Worm (Caenorhabditis elegans) whole organism, L3 larva: Measurements from ENCODE around the gene nhr-100.

Source experiments
- R02D3.7 ChIP-seq: fragments of 150-350 bp; optimal IDR thresholded peaks from 2 replicates; lab custom pipeline; 2014; ENCODE audit warnings: missing biosample characterization, missing genetic modification characterization
- ZK546.5 ChIP-seq: sonication (generic microtip); optimal IDR thresholded peaks from 2 replicates; lab custom pipeline; 2017; ENCODE audit warnings: missing biosample characterization, missing genetic modification characterization
- ama-1 ChIP-seq: fragments of 150-350 bp; optimal IDR thresholded peaks from 2 replicates; lab custom pipeline; 2018
- ceh-16 ChIP-seq: sonication (generic microtip); optimal IDR thresholded peaks from 2 replicates; lab custom pipeline; 2017; ENCODE audit warnings: missing biosample characterization, missing genetic modification characterization
- ceh-28 ChIP-seq: fragments of 150-350 bp; optimal IDR thresholded peaks from 2 replicates; lab custom pipeline; 2014; ENCODE audit warnings: missing biosample characterization, missing genetic modification reagents, missing genetic modification characterization
- ceh-82 ChIP-seq: fragments of 150-350 bp; optimal IDR thresholded peaks from 2 replicates; lab custom pipeline; 2014; ENCODE audit warnings: missing biosample characterization, missing genetic modification characterization
- daf-12 ChIP-seq: fragments of 150-350 bp; optimal IDR thresholded peaks from 2 replicates; lab custom pipeline; 2014; ENCODE audit warnings: missing biosample characterization, missing genetic modification reagents, missing genetic modification characterization
- egl-27 ChIP-seq: sonication (generic microtip); optimal IDR thresholded peaks from 4 replicates; lab custom pipeline; 2017; ENCODE audit warnings: missing biosample characterization, missing genetic modification reagents, missing genetic modification characterization
- egl-5 ChIP-seq: fragments of 150-350 bp; optimal IDR thresholded peaks from 2 replicates; lab custom pipeline; 2017; ENCODE audit warnings: missing biosample characterization, missing genetic modification reagents, missing genetic modification characterization, inconsistent platforms
- elt-2 ChIP-seq: sonication (generic microtip); optimal IDR thresholded peaks from 2 replicates; lab custom pipeline; 2016; ENCODE audit warnings: missing genetic modification reagents, mild to moderate bottlenecking, missing genetic modification characterization, missing compliant biosample characterization
- elt-3 ChIP-seq, 3 experiments: fragments of 150-350 bp in 1 of 3; sonication (generic microtip) in 2 of 3; optimal IDR thresholded peaks; 2 replicates in 2 of 3; 4 replicates in 1 of 3; lab custom pipeline; 2014 to 2017; ENCODE audit warnings: missing biosample characterization in 3 of 3, missing genetic modification characterization in 3 of 3
- eor-1 ChIP-seq, 2 experiments: fragments of 150-350 bp; optimal IDR thresholded peaks; 2 replicates each; lab custom pipeline; 2014 to 2018; ENCODE audit warnings: missing biosample characterization in 2 of 2, missing genetic modification characterization in 2 of 2
- hmg-11 ChIP-seq: sonication (generic microtip); optimal IDR thresholded peaks from 2 replicates; lab custom pipeline; 2016; ENCODE audit warnings: missing genetic modification characterization, missing compliant biosample characterization
- jun-1 ChIP-seq: fragments of 150-350 bp; optimal IDR thresholded peaks from 2 replicates; lab custom pipeline; 2014; ENCODE audit warnings: missing biosample characterization, missing genetic modification reagents, missing genetic modification characterization
- lin-15B ChIP-seq: fragments of 150-350 bp; optimal IDR thresholded peaks from 2 replicates; lab custom pipeline; 2014; ENCODE audit warnings: missing biosample characterization, missing genetic modification characterization
- lsy-12 ChIP-seq: sonication (generic microtip); optimal IDR thresholded peaks from 2 replicates; lab custom pipeline; 2016; ENCODE audit warnings: mild to moderate bottlenecking, missing genetic modification characterization, missing compliant biosample characterization
- mdl-1 ChIP-seq: fragments of 150-350 bp; optimal IDR thresholded peaks from 2 replicates; lab custom pipeline; 2014; ENCODE audit warnings: missing biosample characterization, missing genetic modification characterization
- nfya-1 ChIP-seq: sonication (generic microtip); optimal IDR thresholded peaks from 2 replicates; lab custom pipeline; 2017; ENCODE audit warnings: missing genetic modification characterization, mild to moderate bottlenecking, missing compliant biosample characterization, antibody characterized with exemption, moderate library complexity; ENCODE audit not compliant: insufficient read depth
- nhr-11 ChIP-seq: fragments of 150-350 bp; optimal IDR thresholded peaks from 2 replicates; lab custom pipeline; 2014; ENCODE audit warnings: missing biosample characterization, missing genetic modification characterization
- nhr-12 ChIP-seq: fragments of 150-350 bp; optimal IDR thresholded peaks from 2 replicates; lab custom pipeline; 2014; ENCODE audit warnings: missing biosample characterization, missing genetic modification characterization
- nhr-237 ChIP-seq: fragments of 150-350 bp; optimal IDR thresholded peaks from 2 replicates; lab custom pipeline; 2014; ENCODE audit warnings: missing biosample characterization, missing genetic modification characterization
- nhr-28 ChIP-seq: fragments of 150-350 bp; optimal IDR thresholded peaks from 2 replicates; lab custom pipeline; 2014; ENCODE audit warnings: missing biosample characterization, missing genetic modification characterization
- nhr-43 ChIP-seq: sonication (generic microtip); optimal IDR thresholded peaks from 2 replicates; lab custom pipeline; 2016; ENCODE audit warnings: mild to moderate bottlenecking, missing genetic modification characterization, missing compliant biosample characterization; ENCODE audit not compliant: poor library complexity, severe bottlenecking
- nhr-67 ChIP-seq: fragments of 150-350 bp; optimal IDR thresholded peaks from 2 replicates; lab custom pipeline; 2014; ENCODE audit warnings: missing biosample characterization, missing genetic modification characterization
- nhr-76 ChIP-seq: fragments of 150-350 bp; sonication (generic microtip); optimal IDR thresholded peaks from 5 replicates; lab custom pipeline; 2014; ENCODE audit warnings: missing biosample characterization, missing genetic modification characterization
- pha-4 ChIP-seq: fragments of 150-350 bp; optimal IDR thresholded peaks from 2 replicates; lab custom pipeline; 2014; ENCODE audit warnings: missing biosample characterization, missing genetic modification reagents, missing genetic modification characterization
- pqm-1 ChIP-seq: fragments of 150-350 bp; optimal IDR thresholded peaks from 2 replicates; lab custom pipeline; 2017; ENCODE audit warnings: missing biosample characterization, missing genetic modification characterization, inconsistent platforms
- sea-2 ChIP-seq: fragments of 150-350 bp; sonication (generic microtip); optimal IDR thresholded peaks from 4 replicates; lab custom pipeline; 2014; ENCODE audit warnings: missing biosample characterization, missing genetic modification reagents, missing genetic modification characterization
- skn-1 ChIP-seq: fragments of 150-350 bp; optimal IDR thresholded peaks from 2 replicates; lab custom pipeline; 2014; ENCODE audit warnings: missing biosample characterization, missing genetic modification characterization
- snpc-4 ChIP-seq: fragments of 150-350 bp; optimal IDR thresholded peaks from 2 replicates; lab custom pipeline; 2014; ENCODE audit warnings: missing biosample characterization, missing genetic modification characterization
- tbx-2 ChIP-seq: sonication (generic microtip); optimal IDR thresholded peaks from 2 replicates; lab custom pipeline; 2016; ENCODE audit warnings: mild to moderate bottlenecking, missing genetic modification characterization, missing compliant biosample characterization
- unc-39 ChIP-seq: sonication (generic microtip); optimal IDR thresholded peaks from 4 replicates; lab custom pipeline; 2017; ENCODE audit warnings: missing biosample characterization, missing genetic modification characterization
- unc-62 ChIP-seq: fragments of 150-350 bp; sonication (generic microtip); optimal IDR thresholded peaks from 4 replicates; lab custom pipeline; 2014; ENCODE audit warnings: missing biosample characterization, missing genetic modification reagents, missing genetic modification characterization
- ztf-11 ChIP-seq: fragments of 150-350 bp; optimal IDR thresholded peaks from 2 replicates; lab custom pipeline; 2014; ENCODE audit warnings: missing biosample characterization, missing genetic modification characterization

Gene nhr-100

ce11 chrIV:9724948-9725347, 3.5 kb upstream of the nhr-100 start, which contains the start of the genes nhr-138 and C28D4.18:
nhr-138 (plus strand) TSS chrIV:9725251.
C28D4.18 (plus strand) TSS chrIV:9725280.
- TF ChIP-seq lin-15B (tag; lab: Kevin White, UChicago) = no peak
- no peak for TF ChIP-seq pha-4 (tag; lab: Kevin White, UChicago)
- TF ChIP-seq nhr-76 (tag; lab: Kevin White, UChicago) = no peak
- no peak for TF ChIP-seq ZK546.5
- TF ChIP-seq unc-62 (GFP tag; lab: Kevin White, UChicago) = no peak
- TF ChIP-seq daf-12 (tag; lab: Kevin White, UChicago) = no peak
- TF ChIP-seq nhr-12 (tag; lab: Kevin White, UChicago) = no peak
- TF ChIP-seq tbx-2 (tag; lab: Kevin White, UChicago) = no peak
- no peak for TF ChIP-seq nhr-28 (tag; lab: Kevin White, UChicago)
- no peak for TF ChIP-seq elt-3 (tag; optimal IDR thresholded peaks at IDR 0.05; lab: Kevin White, UChicago)
- TF ChIP-seq unc-39 = no peak
- TF ChIP-seq nhr-43 (tag; lab: Kevin White, UChicago) = no peak
- no peak for TF ChIP-seq lsy-12 (tag; lab: Kevin White, UChicago)
- no peak for TF ChIP-seq ceh-16 (tag; lab: Kevin White, UChicago)

ce11 chrIV:9725468-9725985, 2.9 kb upstream of the nhr-100 start:
- TF ChIP-seq nhr-11 (tag; lab: Kevin White, UChicago) (peak; percentile 66), sea-2 (GFP tag; lab: Kevin White, UChicago) (no peak)

ce11 chrIV:9727217-9727616, 1.3 kb upstream of the nhr-100 start:
- TF ChIP-seq ama-1 = no peak
- TF ChIP-seq lsy-12 (tag; lab: Kevin White, UChicago) = no peak
- no peak for TF ChIP-seq elt-3 (tag; optimal IDR thresholded peaks at IDR 0.05; lab: Kevin White, UChicago)
- no peak for TF ChIP-seq lin-15B (tag; lab: Kevin White, UChicago)
- TF ChIP-seq tbx-2 (tag; lab: Kevin White, UChicago) = no peak
- TF ChIP-seq elt-2 (tag; lab: Kevin White, UChicago) = no peak
- no peak for TF ChIP-seq hmg-11 (tag; lab: Kevin White, UChicago)
- TF ChIP-seq ZK546.5 = no peak
- TF ChIP-seq R02D3.7 = no peak
- no peak for TF ChIP-seq skn-1
- no peak for TF ChIP-seq nhr-67 (tag; lab: Kevin White, UChicago)

ce11 chrIV:9733904-9734303, 5.4 kb downstream of the nhr-100 start:
- no peak for TF ChIP-seq jun-1
- TF ChIP-seq lin-15B (tag; lab: Kevin White, UChicago) = no peak
- no peak for TF ChIP-seq nhr-11 (tag; lab: Kevin White, UChicago)
- TF ChIP-seq ceh-82 (tag; lab: Kevin White, UChicago) = no peak
- TF ChIP-seq snpc-4 = no peak
- TF ChIP-seq eor-1 (tag; optimal IDR thresholded peaks at IDR 0.05; lab: Kevin White, UChicago) = no peak
- no peak for TF ChIP-seq egl-5 (tag; lab: Kevin White, UChicago)
- TF ChIP-seq pqm-1 = no peak
- no peak for TF ChIP-seq ZK546.5
- no peak for TF ChIP-seq mdl-1 (tag; lab: Kevin White, UChicago)
- no peak for TF ChIP-seq ztf-11
- TF ChIP-seq elt-2 (tag; lab: Kevin White, UChicago) = no peak
- no peak for TF ChIP-seq nhr-237 (tag; lab: Kevin White, UChicago)

ce11 chrIV:9734861-9735260, 6.4 kb downstream of the nhr-100 start:
- TF ChIP-seq R02D3.7 (no peak), pqm-1 (peak; percentile 16), nfya-1 (no peak), elt-2 (tag; lab: Kevin White, UChicago) (peak; percentile 3)

- TF ChIP-seq egl-27 (tag; lab: Kevin White, UChicago) (no peak), elt-2 (tag; lab: Kevin White, UChicago) (peak; percentile 75), nfya-1 (peak; percentile 35), pqm-1 (peak; percentile 64), ceh-28 (tag; lab: Kevin White, UChicago) (peak; percentile 4)
These were observed 7.3 kb downstream of the nhr-100 start for ce11 chrIV:9735750-9736149.
